Worm (Caenorhabditis elegans): ENCODE measurements around the gene R193.1.

DNA sequence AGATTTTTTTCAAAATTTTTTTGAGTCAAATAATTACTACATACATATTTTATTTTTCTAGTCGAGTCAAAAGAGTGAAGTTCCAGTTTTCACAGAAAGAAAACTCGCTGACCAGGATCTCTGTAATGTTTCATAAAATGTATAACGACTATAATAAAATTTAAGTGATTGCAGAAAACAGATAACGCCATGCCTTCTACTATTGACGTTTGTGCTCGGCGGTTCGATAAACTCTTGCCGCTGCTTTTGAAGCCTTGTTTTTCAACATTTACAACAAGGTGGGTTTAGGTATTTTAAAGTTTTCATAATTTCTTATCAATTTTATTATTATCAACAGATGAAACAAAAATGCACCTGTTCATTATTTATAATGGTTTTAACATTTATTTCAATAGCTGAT lies 29.3 kb upstream of the R193.1 start, which contains the start of gene lmp-2:
- TF ChIP-seq ztf-4 (tag; optimal IDR thresholded peaks at IDR 0.05) (no peak), egl-27 (tag; optimal IDR thresholded peaks at IDR 0.05) (no peak), fos-1 (tag; optimal IDR thresholded peaks at IDR 0.05) (peak; percentile 50)
